Worm (Caenorhabditis elegans) whole organism, midembryonic: ENCODE results near the gene F47C12.13.

Experiments used
- cog-1 ChIP-seq: sonication (generic microtip); optimal IDR thresholded peaks from 2 replicates; lab custom pipeline; 2016; ENCODE audit warnings: missing genetic modification characterization, missing compliant biosample characterization
- klf-2 ChIP-seq: fragments of 200-800 bp; sonication (Bioruptor generic); conservative IDR thresholded peaks from 2 replicates; pipeline ENCODE4 v1.3.6; 2022; ENCODE audit warnings: missing genetic modification reagents, missing genetic modification characterization, missing compliant biosample characterization
- ref-1 ChIP-seq: fragments of 200-800 bp; sonication (Bioruptor generic); conservative IDR thresholded peaks from 2 replicates; pipeline ENCODE4 v1.3.6; 2022; ENCODE audit warnings: missing genetic modification reagents, missing genetic modification characterization, missing compliant biosample characterization
- tab-1 ChIP-seq: fragments of 200-800 bp; sonication (Bioruptor generic); IDR thresholded peaks from 2 replicates; pipeline ENCODE4 v1.3.6; 2022; ENCODE audit warnings: missing genetic modification characterization, missing compliant biosample characterization
- ztf-29 ChIP-seq: fragments of 200-800 bp; sonication (Bioruptor generic); IDR thresholded peaks from 2 replicates; pipeline ENCODE4 v1.3.6; 2022; ENCODE audit warnings: missing genetic modification reagents, missing genetic modification characterization, missing compliant biosample characterization

DNA sequence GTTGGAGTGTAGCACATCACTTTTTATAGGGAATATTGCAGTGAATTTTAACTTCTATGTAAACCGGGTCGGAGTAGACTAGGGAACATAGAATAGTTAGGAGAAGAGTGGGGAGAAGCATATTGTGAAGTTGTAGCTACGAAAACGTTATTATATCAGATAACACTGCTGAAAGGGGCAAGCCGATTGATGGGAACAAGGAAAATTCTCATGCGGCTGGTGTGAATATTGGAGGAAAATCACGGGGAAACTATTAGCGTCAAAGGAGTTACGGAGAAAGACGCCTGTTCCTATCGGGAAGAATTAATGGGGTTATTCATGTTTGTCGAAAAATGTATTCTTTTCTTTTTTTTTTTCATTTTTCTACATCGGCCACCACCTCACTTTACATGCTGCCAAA lies 926 bp downstream of the F47C12.13 start, which contains the start of gene F47C12.6:
- TF ChIP-seq cog-1 (tag; lab: Kevin White, UChicago): no peak
- TF ChIP-seq klf-2 (GFP tag; lab: Robert Waterston, UW): no peak
- no peak for TF ChIP-seq ztf-29 (GFP tag; lab: Robert Waterston, UW)
- TF ChIP-seq tab-1 (GFP tag; lab: Robert Waterston, UW): no peak
- TF ChIP-seq ref-1: no peak
